Fruit fly (Drosophila melanogaster): Measurements from ENCODE around the gene CG2816.

dm6 chr2L:3695361-3695818 is 8.1 kb upstream of the CG2816 start, which contains the start of gene CG16713:
- no peak for TF ChIP-seq h (optimal IDR thresholded peaks at IDR 0.05)
- no peak for TF ChIP-seq insv (optimal IDR thresholded peaks at IDR 0.05)
- no peak for TF ChIP-seq psq (optimal IDR thresholded peaks at IDR 0.05)
- no peak for TF ChIP-seq ttk (optimal IDR thresholded peaks at IDR 0.05)
- no peak for TF ChIP-seq Myc (optimal IDR thresholded peaks at IDR 0.05)
- no peak for TF ChIP-seq Sin3A (optimal IDR thresholded peaks at IDR 0.05)
